Worm (Caenorhabditis elegans) whole organism, L1 larva: ENCODE results near the gene C29A12.22.
A peak's percentile ranks its signal among the peaks of the same experiment; 100 is the strongest.

Source experiments
- C16A3.4 ChIP-seq: fragments of 150-350 bp; optimal IDR thresholded peaks from 2 replicates; lab custom pipeline; 2014; ENCODE audit warnings: missing biosample characterization, missing genetic modification characterization
- C34B4.2 ChIP-seq: sonication (generic microtip); optimal IDR thresholded peaks from 2 replicates; lab custom pipeline; 2017; ENCODE audit warnings: mild to moderate bottlenecking, missing genetic modification characterization, missing compliant biosample characterization
- F16B12.6 ChIP-seq: fragments of 150-350 bp; optimal IDR thresholded peaks from 2 replicates; lab custom pipeline; 2014; ENCODE audit warnings: missing biosample characterization, missing genetic modification characterization
- aha-1 ChIP-seq: fragments of 150-350 bp; optimal IDR thresholded peaks from 2 replicates; lab custom pipeline; 2014; ENCODE audit warnings: missing biosample characterization, missing genetic modification characterization
- aly-2 ChIP-seq: fragments of 150-350 bp; optimal IDR thresholded peaks from 2 replicates; lab custom pipeline; 2014; ENCODE audit warnings: missing biosample characterization, missing genetic modification characterization
- ceh-63 ChIP-seq: fragments of 200-800 bp; sonication (Bioruptor generic); optimal IDR thresholded peaks from 2 replicates; lab custom pipeline; 2018; ENCODE audit warnings: mild to moderate bottlenecking, missing genetic modification characterization, missing compliant biosample characterization
- ceh-88 ChIP-seq: fragments of 200-800 bp; sonication (Bioruptor generic); IDR thresholded peaks from 2 replicates; pipeline ENCODE4 v1.3.6; 2022; ENCODE audit warnings: missing genetic modification characterization, missing compliant biosample characterization
- ceh-90 ChIP-seq: sonication (generic microtip); optimal IDR thresholded peaks from 2 replicates; lab custom pipeline; 2016; ENCODE audit warnings: missing genetic modification characterization, missing compliant biosample characterization
- efl-1 ChIP-seq, 4 experiments: fragments of 150-350 bp; optimal IDR thresholded peaks in 3 of 4; peaks in 1 of 4; 1 replicate in 1 of 4; 2 replicates in 3 of 4; lab custom pipeline; 2014; ENCODE audit warnings: missing biosample characterization in 2 of 4, missing genetic modification characterization in 2 of 4, missing genetic modification reagents in 2 of 4
- egl-27 ChIP-seq, 2 experiments: fragments of 150-350 bp in 1 of 2; sonication (generic microtip); optimal IDR thresholded peaks; 3 replicates each; lab custom pipeline; 2017 to 2018; ENCODE audit warnings: missing biosample characterization in 2 of 2, missing genetic modification characterization in 2 of 2, missing genetic modification reagents in 2 of 2
- elt-2 ChIP-seq: sonication (generic microtip); optimal IDR thresholded peaks from 2 replicates; lab custom pipeline; 2016; ENCODE audit warnings: missing genetic modification characterization, mild to moderate bottlenecking, inconsistent platforms, missing compliant biosample characterization, missing genetic modification reagents
- elt-3 ChIP-seq, 6 experiments: fragments of 150-350 bp in 1 of 6; sonication (generic microtip); optimal IDR thresholded peaks; 2 replicates each; lab custom pipeline; 2017 to 2018; ENCODE audit warnings: missing biosample characterization in 6 of 6, missing genetic modification characterization in 6 of 6, inconsistent platforms in 1 of 6
- fkh-8 ChIP-seq: sonication (generic microtip); optimal IDR thresholded peaks from 2 replicates; lab custom pipeline; 2016; ENCODE audit warnings: mild to moderate bottlenecking, missing genetic modification characterization, missing compliant biosample characterization
- fos-1 ChIP-seq: fragments of 150-350 bp; optimal IDR thresholded peaks from 2 replicates; lab custom pipeline; 2014; ENCODE audit warnings: missing biosample characterization, missing genetic modification characterization
- grh-1 ChIP-seq: fragments of 200-800 bp; sonication (Bioruptor generic); IDR thresholded peaks from 2 replicates; pipeline ENCODE4 v1.3.6; 2022; ENCODE audit warnings: missing genetic modification reagents, missing genetic modification characterization, missing compliant biosample characterization
- lin-13 ChIP-seq: fragments of 150-350 bp; optimal IDR thresholded peaks from 2 replicates; lab custom pipeline; 2014; ENCODE audit warnings: missing biosample characterization, missing genetic modification reagents, missing genetic modification characterization
- lin-39 ChIP-seq: fragments of 150-350 bp; optimal IDR thresholded peaks from 2 replicates; lab custom pipeline; 2014; ENCODE audit warnings: missing biosample characterization, missing genetic modification reagents, missing genetic modification characterization
- lir-3 ChIP-seq: sonication (generic microtip); optimal IDR thresholded peaks from 2 replicates; lab custom pipeline; 2016; ENCODE audit warnings: mild to moderate bottlenecking, missing genetic modification characterization, moderate library complexity, missing compliant biosample characterization; ENCODE audit not compliant: poor library complexity
- lsy-2 ChIP-seq, 2 experiments: fragments of 150-350 bp; optimal IDR thresholded peaks; 2 replicates each; lab custom pipeline; 2014; ENCODE audit warnings: missing biosample characterization in 2 of 2, missing genetic modification characterization in 2 of 2
- mef-2 ChIP-seq: fragments of 150-350 bp; optimal IDR thresholded peaks from 2 replicates; lab custom pipeline; 2014; ENCODE audit warnings: missing biosample characterization, missing genetic modification characterization
- nhr-11 ChIP-seq: fragments of 150-350 bp; optimal IDR thresholded peaks from 2 replicates; lab custom pipeline; 2014; ENCODE audit warnings: missing biosample characterization, missing genetic modification characterization
- nhr-20 ChIP-seq: sonication (generic microtip); optimal IDR thresholded peaks from 2 replicates; lab custom pipeline; 2016; ENCODE audit warnings: mild to moderate bottlenecking, missing genetic modification characterization, missing compliant biosample characterization
- nhr-71 ChIP-seq: sonication (generic microtip); optimal IDR thresholded peaks from 2 replicates; lab custom pipeline; 2016; ENCODE audit warnings: mild to moderate bottlenecking, missing genetic modification characterization, moderate library complexity, missing compliant biosample characterization
- nhr-84 ChIP-seq: sonication (generic microtip); optimal IDR thresholded peaks from 2 replicates; lab custom pipeline; 2017; ENCODE audit warnings: missing biosample characterization, missing genetic modification characterization
- nhr-85 ChIP-seq: sonication (generic microtip); peaks from one replicate; lab custom pipeline; 2016; ENCODE audit warnings: missing genetic modification characterization, inconsistent platforms, missing compliant biosample characterization
- nhr-90 ChIP-seq: sonication (generic microtip); optimal IDR thresholded peaks from 2 replicates; lab custom pipeline; 2016; ENCODE audit warnings: mild to moderate bottlenecking, missing genetic modification characterization, missing compliant biosample characterization; ENCODE audit not compliant: poor library complexity
- rnt-1 ChIP-seq: sonication (generic microtip); optimal IDR thresholded peaks from 2 replicates; lab custom pipeline; 2016; ENCODE audit warnings: mild to moderate bottlenecking, missing genetic modification characterization, moderate library complexity, missing compliant biosample characterization
- skn-1 ChIP-seq: fragments of 150-350 bp; optimal IDR thresholded peaks from 2 replicates; lab custom pipeline; 2014; ENCODE audit warnings: missing biosample characterization, missing genetic modification characterization
- sup-37 ChIP-seq: fragments of 200-800 bp; sonication (Bioruptor generic); optimal IDR thresholded peaks from 2 replicates; lab custom pipeline; 2018; ENCODE audit warnings: mild to moderate bottlenecking, missing genetic modification characterization, missing compliant biosample characterization
- unc-30 ChIP-seq: sonication (generic microtip); optimal IDR thresholded peaks from 2 replicates; lab custom pipeline; 2017; ENCODE audit warnings: missing biosample characterization, missing genetic modification characterization
- unc-86 ChIP-seq: sonication (generic microtip); optimal IDR thresholded peaks from 2 replicates; lab custom pipeline; 2016; ENCODE audit warnings: missing genetic modification characterization, missing compliant biosample characterization
- unc-98 ChIP-seq: fragments of 200-800 bp; sonication (Bioruptor generic); IDR thresholded peaks from 2 replicates; pipeline ENCODE4 v1.3.6; 2022; ENCODE audit warnings: missing genetic modification characterization, missing compliant biosample characterization
- xbp-1 ChIP-seq: sonication (generic microtip); optimal IDR thresholded peaks from 2 replicates; lab custom pipeline; 2016; ENCODE audit warnings: missing genetic modification characterization, missing compliant biosample characterization
- zag-1 ChIP-seq: fragments of 150-350 bp; optimal IDR thresholded peaks from 2 replicates; lab custom pipeline; 2014; ENCODE audit warnings: missing biosample characterization, missing genetic modification characterization
- zip-4 ChIP-seq: fragments of 200-800 bp; sonication (Bioruptor generic); optimal IDR thresholded peaks from 2 replicates; lab custom pipeline; 2018; ENCODE audit warnings: mild to moderate bottlenecking, missing genetic modification characterization, moderate library complexity, missing compliant biosample characterization
- ztf-4 ChIP-seq: fragments of 150-350 bp; optimal IDR thresholded peaks from 2 replicates; lab custom pipeline; 2014; ENCODE audit warnings: missing biosample characterization, missing genetic modification characterization

C29A12.22 gene

ce11 chrV:10811763-10812162 is at the start of gene C29A12.22:
C29A12.22 (plus strand) TSS chrV:10812063.
- TF ChIP-seq lin-39 (tag; lab: Kevin White, UChicago) (no peak), aha-1 (no peak), unc-30 (tag; lab: Kevin White, UChicago) (no peak), lin-13 (no peak), lsy-2 (tag; optimal IDR thresholded peaks at IDR 0.05; lab: Kevin White, UChicago) (no peak), ztf-4 (tag; lab: Kevin White, UChicago) (no peak), ceh-90 (no peak), sup-37 (GFP tag; lab: Kevin White, UChicago) (no peak), elt-3 (tag; optimal IDR thresholded peaks at IDR 0.05; lab: Kevin White, UChicago) (no peak), nhr-71 (tag; lab: Kevin White, UChicago) (no peak), zip-4 (no peak), nhr-11 (tag; lab: Kevin White, UChicago) (no peak), xbp-1 (tag; lab: Kevin White, UChicago) (no peak), zag-1 (no peak), C34B4.2 (tag; lab: Kevin White, UChicago) (no peak), fos-1 (tag; lab: Kevin White, UChicago) (no peak), unc-86 (tag; lab: Kevin White, UChicago) (no peak), C16A3.4 (tag; lab: Kevin White, UChicago) (no peak), mef-2 (tag; lab: Kevin White, UChicago) (no peak), skn-1 (tag; lab: Kevin White, UChicago) (no peak)

ce11 chrV:10762695-10763094 is 49.2 kb upstream of the C29A12.22 start, which contains the start of gene sre-6:
sre-6 (minus strand) TSS chrV:10762795.
- TF ChIP-seq elt-2 (tag; lab: Kevin White, UChicago) (peak; percentile 26), efl-1 (optimal IDR thresholded peaks at IDR 0.05; lab: Kevin White, UChicago) (no peak), efl-1 (GFP tag; optimal IDR thresholded peaks at IDR 0.05 in 1 of 2; lab: Kevin White, UChicago) (peak in 1 of 2 experiments; percentile 8), ceh-63 (GFP tag; lab: Kevin White, UChicago) (no peak)
- TF ChIP-seq, all 84 proteins: peak for 2

- TF ChIP-seq lir-3 (tag; lab: Kevin White, UChicago): no peak
- TF ChIP-seq zag-1: no peak
- TF ChIP-seq efl-1 (optimal IDR thresholded peaks at IDR 0.05; lab: Kevin White, UChicago): no peak
- no peak for TF ChIP-seq efl-1 (GFP tag; optimal IDR thresholded peaks at IDR 0.05 in 1 of 2; lab: Kevin White, UChicago)
- no peak for TF ChIP-seq nhr-90 (tag; lab: Kevin White, UChicago)
- TF ChIP-seq fkh-8 (tag; lab: Kevin White, UChicago): no peak
- no peak for TF ChIP-seq aly-2 (tag; lab: Kevin White, UChicago)
- TF ChIP-seq ceh-88: no peak
- no peak for TF ChIP-seq rnt-1 (tag; lab: Kevin White, UChicago)
- no peak for TF ChIP-seq lsy-2 (tag; optimal IDR thresholded peaks at IDR 0.05; lab: Kevin White, UChicago)
- TF ChIP-seq nhr-85 (tag; lab: Kevin White, UChicago): no peak
- no peak for TF ChIP-seq C34B4.2 (tag; lab: Kevin White, UChicago)
- TF ChIP-seq nhr-20 (tag; lab: Kevin White, UChicago): no peak
- no peak for TF ChIP-seq nhr-84 (tag; lab: Kevin White, UChicago)
- no peak for TF ChIP-seq mef-2 (tag; lab: Kevin White, UChicago)
- TF ChIP-seq lin-39 (tag; lab: Kevin White, UChicago): no peak
These were observed 47.8 kb upstream of the C29A12.22 start, which contains the start of gene ocr-1 for ce11 chrV:10764066-10764465. ocr-1 (plus strand) TSS chrV:10764366.

DNA sequence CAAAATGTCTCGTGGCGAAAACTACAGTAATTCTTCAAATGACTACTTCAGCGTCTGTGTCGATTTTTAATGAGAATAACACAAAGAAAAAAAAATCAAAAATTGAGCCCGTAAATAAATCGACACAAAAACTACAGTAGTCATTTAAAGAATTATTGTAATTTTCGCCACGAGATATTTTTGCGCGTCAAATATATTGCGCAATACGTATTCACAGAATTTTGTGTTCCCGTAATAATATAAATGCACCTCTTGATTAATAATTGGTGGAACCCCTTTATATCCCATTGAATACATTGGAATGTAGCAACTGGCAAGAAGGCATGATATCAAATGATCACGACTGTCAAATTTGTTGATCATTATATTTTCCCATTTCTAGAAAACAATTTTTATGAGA is 43.0 kb upstream of the C29A12.22 start:
- TF ChIP-seq unc-98 (no peak), egl-27 (tag; optimal IDR thresholded peaks at IDR 0.05; lab: Kevin White, UChicago) (no peak), F16B12.6 (no peak), ceh-63 (GFP tag; lab: Kevin White, UChicago) (no peak), grh-1 (no peak), rnt-1 (tag; lab: Kevin White, UChicago) (no peak)
